Fruit fly (Drosophila melanogaster) whole organism, embryonic: ENCODE results near the gene CG11158.

Source experiments
- Bteb2 ChIP-seq: fragments of 200-800 bp; sonication (Bioruptor generic); optimal IDR thresholded peaks from 2 replicates; lab custom pipeline; 2016; ENCODE audit warnings: missing biosample characterization, missing genetic modification characterization
- CG10366 ChIP-seq: fragments of 200-800 bp; sonication (Bioruptor generic); IDR thresholded peaks from 2 replicates; pipeline ENCODE4 v1.3.6; 2022; ENCODE audit warnings: missing biosample characterization, missing genetic modification characterization
- CG10543 ChIP-seq: fragments of 200-800 bp; sonication (Bioruptor generic); optimal IDR thresholded peaks from 3 replicates; lab custom pipeline; 2017; ENCODE audit warnings: missing biosample characterization, mild to moderate bottlenecking, missing genetic modification characterization, moderate library complexity
- CG11723 ChIP-seq: fragments of 200-800 bp; sonication (Bioruptor generic); optimal IDR thresholded peaks from 2 replicates; lab custom pipeline; 2017; ENCODE audit warnings: missing biosample characterization, mild to moderate bottlenecking, missing genetic modification characterization
- CG14710 ChIP-seq: fragments of 200-800 bp; sonication (Bioruptor generic); optimal IDR thresholded peaks from 3 replicates; lab custom pipeline; 2019; ENCODE audit warnings: missing biosample characterization, mild to moderate bottlenecking, missing genetic modification characterization, moderate library complexity
- CG14860 ChIP-seq: fragments of 200-800 bp; sonication (Bioruptor generic); IDR thresholded peaks from 3 replicates; pipeline ENCODE4 v1.3.6; 2022; ENCODE audit warnings: missing biosample characterization, missing genetic modification characterization; ENCODE audit not compliant: partially characterized antibody
- CG1529 ChIP-seq: fragments of 200-800 bp; sonication (Bioruptor generic); optimal IDR thresholded peaks from 3 replicates; lab custom pipeline; 2018; ENCODE audit warnings: missing biosample characterization, missing genetic modification characterization
- CG15514 ChIP-seq: fragments of 200-800 bp; sonication (Bioruptor generic); optimal IDR thresholded peaks from 3 replicates; lab custom pipeline; 2017; ENCODE audit warnings: missing biosample characterization, missing genetic modification characterization, mild to moderate bottlenecking, moderate library complexity, missing genetic modification reagents
- CG18262 ChIP-seq: fragments of 200-800 bp; optimal IDR thresholded peaks from 3 replicates; lab custom pipeline; 2019; ENCODE audit warnings: missing biosample characterization, mild to moderate bottlenecking, missing genetic modification characterization, moderate library complexity
- CG30403 ChIP-seq: fragments of 200-800 bp; sonication (Bioruptor generic); optimal IDR thresholded peaks from 3 replicates; lab custom pipeline; 2016; ENCODE audit warnings: missing biosample characterization, missing genetic modification characterization
- CG31224 ChIP-seq: fragments of 200-800 bp; sonication (Bioruptor generic); IDR thresholded peaks from 2 replicates; pipeline ENCODE4 v1.3.6; 2022; ENCODE audit warnings: missing biosample characterization, missing genetic modification characterization
- CG32772 ChIP-seq: fragments of 200-800 bp; sonication (Bioruptor generic); IDR thresholded peaks from 2 replicates; pipeline ENCODE4 v1.3.6; 2022; ENCODE audit warnings: missing biosample characterization, missing genetic modification characterization
- CG3995 ChIP-seq: fragments of 200-800 bp; sonication (Bioruptor generic); optimal IDR thresholded peaks from 3 replicates; lab custom pipeline; 2016; ENCODE audit warnings: missing biosample characterization, missing genetic modification characterization
- CG4617 ChIP-seq: fragments of 200-800 bp; sonication (Bioruptor generic); optimal IDR thresholded peaks from 3 replicates; lab custom pipeline; 2016; ENCODE audit warnings: missing biosample characterization, missing genetic modification characterization, borderline replicate concordance
- CG7963 ChIP-seq: fragments of 200-800 bp; sonication (Bioruptor generic); IDR thresholded peaks from 3 replicates; pipeline ENCODE4 v1.3.6; 2022; ENCODE audit warnings: missing biosample characterization, missing genetic modification characterization; ENCODE audit not compliant: partially characterized antibody
- CG9932 ChIP-seq: fragments of 200-800 bp; sonication (Bioruptor generic); IDR thresholded peaks from 2 replicates; pipeline ENCODE4 v1.3.6; 2022; ENCODE audit warnings: missing biosample characterization, missing genetic modification characterization
- ERR ChIP-seq: fragments of 200-800 bp; sonication (Bioruptor generic); optimal IDR thresholded peaks from 2 replicates; lab custom pipeline; 2016; ENCODE audit warnings: missing biosample characterization, missing genetic modification characterization
- HLH4C ChIP-seq: fragments of 200-800 bp; sonication (Bioruptor generic); IDR thresholded peaks from 3 replicates; pipeline ENCODE4 v1.3.6; 2022; ENCODE audit warnings: missing biosample characterization, missing genetic modification characterization; ENCODE audit not compliant: partially characterized antibody
- HLHmδ ChIP-seq: fragments of 200-800 bp; sonication (Bioruptor generic); optimal IDR thresholded peaks from 2 replicates; lab custom pipeline; 2018; ENCODE audit warnings: missing biosample characterization, mild to moderate bottlenecking, missing genetic modification characterization, moderate library complexity
- Mrtf ChIP-seq: fragments of 200-800 bp; sonication (Bioruptor generic); IDR thresholded peaks from 3 replicates; pipeline ENCODE4 v1.3.6; 2022; ENCODE audit warnings: missing biosample characterization, missing genetic modification characterization
- NC2α ChIP-seq: fragments of 200-800 bp; sonication (Bioruptor generic); optimal IDR thresholded peaks from 2 replicates; lab custom pipeline; 2016; ENCODE audit warnings: missing biosample characterization, missing genetic modification characterization
- Optix ChIP-seq: fragments of 200-800 bp; sonication (Bioruptor generic); IDR thresholded peaks from 3 replicates; pipeline ENCODE4 v1.3.6; 2022; ENCODE audit warnings: missing biosample characterization, missing genetic modification characterization
- Ravus ChIP-seq: fragments of 200-800 bp; sonication (Bioruptor generic); IDR thresholded peaks from 2 replicates; pipeline ENCODE4 v1.3.6; 2022; ENCODE audit warnings: missing biosample characterization, missing genetic modification characterization
- Scr ChIP-seq: fragments of 200-800 bp; sonication (Bioruptor generic); IDR thresholded peaks from 2 replicates; pipeline ENCODE4 v1.3.6; 2022; ENCODE audit warnings: missing biosample characterization, missing genetic modification characterization; ENCODE audit not compliant: partially characterized antibody
- Sin3A ChIP-seq: fragments of >200 bp; optimal IDR thresholded peaks from 2 replicates; lab custom pipeline; 2018
- Sry-δ ChIP-seq: fragments of 200-800 bp; sonication (Bioruptor generic); optimal IDR thresholded peaks from 2 replicates; lab custom pipeline; 2016; ENCODE audit warnings: missing biosample characterization, missing genetic modification characterization
- Ssrp ChIP-seq: fragments of 200-800 bp; sonication (Bioruptor generic); optimal IDR thresholded peaks from 2 replicates; lab custom pipeline; 2018; ENCODE audit warnings: missing biosample characterization, mild to moderate bottlenecking, missing genetic modification characterization, moderate library complexity
- amos ChIP-seq: fragments of 200-800 bp; sonication (Bioruptor generic); IDR thresholded peaks from 2 replicates; pipeline ENCODE4 v1.3.6; 2022; ENCODE audit warnings: missing biosample characterization, missing genetic modification characterization; ENCODE audit not compliant: partially characterized antibody
- ato ChIP-seq: fragments of 200-800 bp; sonication (Bioruptor generic); IDR thresholded peaks from 2 replicates; pipeline ENCODE4 v1.3.6; 2022; ENCODE audit warnings: missing biosample characterization, missing genetic modification characterization; ENCODE audit not compliant: partially characterized antibody
- chinmo ChIP-seq: fragments of 200-800 bp; sonication (Bioruptor generic); IDR thresholded peaks from 4 replicates; pipeline ENCODE4 v1.3.6; 2022; ENCODE audit warnings: missing biosample characterization, missing genetic modification characterization; ENCODE audit not compliant: partially characterized antibody
- dan ChIP-seq: fragments of 200-800 bp; sonication (Bioruptor generic); IDR thresholded peaks from 2 replicates; pipeline ENCODE4 v1.3.6; 2022; ENCODE audit warnings: missing biosample characterization, missing genetic modification characterization
- hkb ChIP-seq, 2 experiments: fragments of 200-800 bp in 1 of 2; fragments of >200 bp in 1 of 2; sonication (Bioruptor generic) in 1 of 2; IDR thresholded peaks in 1 of 2; optimal IDR thresholded peaks in 1 of 2; 2 replicates each; pipeline versions ENCODE4 v1.3.6 to Lab custom; 2017 to 2022; ENCODE audit warnings: missing biosample characterization in 1 of 2, missing genetic modification characterization in 1 of 2
- lilli ChIP-seq: fragments of 200-800 bp; sonication (Bioruptor generic); optimal IDR thresholded peaks from 3 replicates; lab custom pipeline; 2016; ENCODE audit warnings: missing biosample characterization, missing genetic modification characterization
- lov ChIP-seq, 2 experiments: fragments of 200-800 bp in 1 of 2; fragments of >200 bp in 1 of 2; sonication (Bioruptor generic) in 1 of 2; IDR thresholded peaks in 1 of 2; optimal IDR thresholded peaks in 1 of 2; 2 replicates in 1 of 2; 3 replicates in 1 of 2; pipeline versions ENCODE4 v1.3.6 to Lab custom; 2017 to 2022; ENCODE audit warnings: missing biosample characterization in 1 of 2, missing genetic modification characterization in 1 of 2
- nau ChIP-seq: fragments of 200-800 bp; sonication (Bioruptor generic); optimal IDR thresholded peaks from 3 replicates; lab custom pipeline; 2017; ENCODE audit warnings: missing biosample characterization, mild to moderate bottlenecking, missing genetic modification characterization, missing genetic modification reagents
- otp ChIP-seq: fragments of 200-800 bp; sonication (Bioruptor generic); IDR thresholded peaks from 3 replicates; pipeline ENCODE4, ENCODE4 v1.3.6; 2022; ENCODE audit warnings: missing biosample characterization, missing genetic modification characterization
- p53 ChIP-seq: fragments of 200-800 bp; sonication (Bioruptor generic); optimal IDR thresholded peaks from 2 replicates; lab custom pipeline; 2016; ENCODE audit warnings: missing biosample characterization, missing genetic modification characterization
- pan ChIP-seq, 4 experiments: fragments of >200 bp in 3 of 4; fragments of 200-800 bp in 1 of 4; sonication (Bioruptor generic) in 1 of 4; optimal IDR thresholded peaks in 3 of 4; IDR thresholded peaks in 1 of 4; 2 replicates each; pipeline versions ENCODE4 v1.3.6 to Lab custom; 2017 to 2022; ENCODE audit warnings: missing biosample characterization in 2 of 4, missing genetic modification characterization in 2 of 4, mixed read lengths in 1 of 4
- pnt ChIP-seq: fragments of 200-800 bp; sonication (Bioruptor generic); optimal IDR thresholded peaks from 3 replicates; lab custom pipeline; 2016; ENCODE audit warnings: missing biosample characterization, missing genetic modification characterization
- psq ChIP-seq: fragments of 200-800 bp; sonication (Bioruptor generic); optimal IDR thresholded peaks from 2 replicates; lab custom pipeline; 2017; ENCODE audit warnings: missing biosample characterization, missing genetic modification characterization
- sd ChIP-seq: fragments of 200-800 bp; sonication (Bioruptor generic); optimal IDR thresholded peaks from 3 replicates; lab custom pipeline; 2018; ENCODE audit warnings: missing biosample characterization, mild to moderate bottlenecking, missing genetic modification characterization, moderate library complexity
- sim ChIP-seq: fragments of 200-800 bp; sonication (Bioruptor generic); IDR thresholded peaks from 2 replicates; pipeline ENCODE4 v1.3.6; 2022; ENCODE audit warnings: missing biosample characterization, missing genetic modification characterization
- sna ChIP-seq: fragments of 200-800 bp; sonication (Bioruptor generic); IDR thresholded peaks from 2 replicates; pipeline ENCODE4 v1.3.6; 2022; ENCODE audit warnings: missing biosample characterization, missing genetic modification characterization; ENCODE audit not compliant: partially characterized antibody
- stwl ChIP-seq: fragments of 200-800 bp; sonication (Bioruptor generic); optimal IDR thresholded peaks from 3 replicates; lab custom pipeline; 2018; ENCODE audit warnings: missing biosample characterization, mild to moderate bottlenecking, missing genetic modification characterization, moderate library complexity
- tll ChIP-seq, 2 experiments: fragments of 200-800 bp in 1 of 2; fragments of >200 bp in 1 of 2; sonication (Bioruptor generic) in 1 of 2; optimal IDR thresholded peaks; 2 replicates each; lab custom pipeline; 2017 to 2019; ENCODE audit warnings: missing biosample characterization in 2 of 2, missing genetic modification characterization in 2 of 2, mild to moderate bottlenecking in 1 of 2, moderate library complexity in 1 of 2
- tna ChIP-seq: fragments of 200-800 bp; sonication (Bioruptor generic); IDR thresholded peaks from 2 replicates; pipeline ENCODE4 v1.3.6; 2022; ENCODE audit warnings: missing biosample characterization, missing genetic modification characterization; ENCODE audit not compliant: partially characterized antibody
- vnd ChIP-seq: fragments of 200-800 bp; sonication (Bioruptor generic); IDR thresholded peaks from 3 replicates; pipeline ENCODE4 v1.3.6; 2022; ENCODE audit warnings: missing biosample characterization, missing genetic modification characterization; ENCODE audit not compliant: partially characterized antibody
- vvl ChIP-seq: fragments of 200-800 bp; sonication (Bioruptor generic); IDR thresholded peaks from 2 replicates; pipeline ENCODE4 v1.3.6; 2022; ENCODE audit warnings: missing biosample characterization, missing genetic modification characterization

CG11158 gene

dm6 chrX:13717982-13718402 is 35.2 kb downstream of the CG11158 start, which contains the start of gene Nadsyn (continued):
- TF ChIP-seq CG32772 (GFP tag; lab: Robert Waterston, UW) (no peak), hkb (optimal IDR thresholded peaks at IDR 0.05; lab: Kevin White, UChicago) (no peak), hkb (GFP tag; IDR thresholded peaks at IDR 0.05; lab: Robert Waterston, UW) (no peak), psq (GFP tag; lab: Kevin White, UChicago) (no peak), Optix (GFP tag; lab: Robert Waterston, UW) (no peak), CG18262 (tag; lab: Kevin White, UChicago) (no peak), CG11723 (GFP tag; lab: Kevin White, UChicago) (no peak), Ravus (GFP tag; lab: Robert Waterston, UW) (no peak), pan (optimal IDR thresholded peaks at IDR 0.05; lab: Kevin White, UChicago) (no peak), pan (GFP tag; optimal IDR thresholded peaks at IDR 0.05 in 1 of 2, IDR thresholded peaks at IDR 0.05 in 1 of 2) (no peak), tll (GFP tag; optimal IDR thresholded peaks at IDR 0.05; lab: Kevin White, UChicago) (no peak), CG30403 (GFP tag; lab: Kevin White, UChicago) (no peak), Bteb2 (no peak), ato (peak; percentile 52), nau (GFP tag; lab: Kevin White, UChicago) (no peak), CG1529 (no peak), CG14710 (tag; lab: Kevin White, UChicago) (peak; percentile 34), Sin3A (peak; percentile 7), HLHmδ (GFP tag; lab: Kevin White, UChicago) (no peak), lilli (peak; percentile 9), tna (GFP tag; lab: Robert Waterston, UW) (peak; percentile 78), HLH4C (GFP tag; lab: Robert Waterston, UW) (peak; percentile 81), ERR (GFP tag; lab: Kevin White, UChicago) (no peak), p53 (GFP tag; lab: Kevin White, UChicago) (no peak), stwl (tag; lab: Kevin White, UChicago) (peak; percentile 45), pnt (GFP tag; lab: Kevin White, UChicago) (no peak), sd (tag; lab: Kevin White, UChicago) (no peak), CG9932 (GFP tag; lab: Robert Waterston, UW) (0 out of 2 replicates have a peak, but pooled peaks have one; percentile 17), lov (optimal IDR thresholded peaks at IDR 0.05; lab: Kevin White, UChicago) (no peak), lov (GFP tag; IDR thresholded peaks at IDR 0.05; lab: Robert Waterston, UW) (no peak), NC2α (GFP tag; lab: Kevin White, UChicago) (no peak), Mrtf (GFP tag; lab: Robert Waterston, UW) (no peak), CG15514 (peak; percentile 39), CG14860 (peak; percentile 69), otp (GFP tag; lab: Robert Waterston, UW) (no peak), CG10366 (GFP tag; lab: Robert Waterston, UW) (no peak), CG7963 (GFP tag; lab: Robert Waterston, UW) (peak; percentile 82; the same call in 2 of the 3 replicates), sim (GFP tag; lab: Robert Waterston, UW) (no peak), dan (GFP tag; lab: Robert Waterston, UW) (no peak), chinmo (GFP tag; lab: Robert Waterston, UW) (0 out of 4 replicates have a peak, but pooled peaks have one; percentile 61), CG31224 (GFP tag; lab: Robert Waterston, UW) (no peak), Ssrp (tag; lab: Kevin White, UChicago) (no peak), vnd (peak; percentile 74), vvl (GFP tag; lab: Robert Waterston, UW) (0 out of 2 replicates have a peak, but pooled peaks have one; percentile 52), CG10543 (GFP tag; lab: Kevin White, UChicago) (no peak), CG3995 (peak; percentile 73), Sry-δ (GFP tag; lab: Kevin White, UChicago) (peak; percentile 85), CG4617 (GFP tag; lab: Kevin White, UChicago) (peak; percentile 14), sna (GFP tag; lab: Robert Waterston, UW) (peak; percentile 68; the same call in 1 of the 2 replicates), amos (GFP tag; lab: Robert Waterston, UW) (peak; percentile 89), Scr (GFP tag; lab: Robert Waterston, UW) (peak; percentile 86)
